Fruit fly (Drosophila melanogaster) whole organism, pupa: ENCODE results near the gene br.

Experiments used
- CG15710 ChIP-seq: fragments of 200-800 bp; sonication (Bioruptor generic); optimal IDR thresholded peaks from 2 replicates; lab custom pipeline; 2018; ENCODE audit warnings: missing biosample characterization, mild to moderate bottlenecking, missing genetic modification characterization, moderate library complexity
- CG17806 ChIP-seq: fragments of 200-800 bp; sonication (Bioruptor generic); optimal IDR thresholded peaks from 2 replicates; lab custom pipeline; 2018; ENCODE audit warnings: missing biosample characterization, mild to moderate bottlenecking, missing genetic modification characterization, moderate library complexity
- CG32121 ChIP-seq: fragments of 200-800 bp; sonication (Bioruptor generic); IDR thresholded peaks from 2 replicates; pipeline ENCODE4 v1.3.6; 2022; ENCODE audit warnings: missing biosample characterization, missing genetic modification characterization
- CG8301 ChIP-seq: fragments of 200-800 bp; sonication (Bioruptor generic); optimal IDR thresholded peaks from 2 replicates; lab custom pipeline; 2018; ENCODE audit warnings: missing biosample characterization, mild to moderate bottlenecking, missing genetic modification characterization
- CG9948 ChIP-seq: fragments of 200-800 bp; sonication (Bioruptor generic); optimal IDR thresholded peaks from 2 replicates; lab custom pipeline; 2018; ENCODE audit warnings: missing biosample characterization, mild to moderate bottlenecking, missing genetic modification characterization, moderate library complexity
- D1 ChIP-seq: fragments of 200-800 bp; sonication (Bioruptor generic); optimal IDR thresholded peaks from 2 replicates; lab custom pipeline; 2018; ENCODE audit warnings: missing biosample characterization, mild to moderate bottlenecking, missing genetic modification characterization, moderate library complexity
- Ets98B ChIP-seq: fragments of 200-800 bp; sonication (Bioruptor generic); IDR thresholded peaks from 2 replicates; pipeline ENCODE4 v1.3.6; 2022; ENCODE audit warnings: missing biosample characterization, missing genetic modification characterization
- Pif1A ChIP-seq: fragments of 200-800 bp; sonication (Bioruptor generic); optimal IDR thresholded peaks from 3 replicates; lab custom pipeline; 2016; ENCODE audit warnings: missing biosample characterization, missing genetic modification characterization
- Snoo ChIP-seq: fragments of 200-800 bp; sonication (Bioruptor generic); optimal IDR thresholded peaks from 3 replicates; lab custom pipeline; 2017; ENCODE audit warnings: missing biosample characterization, mild to moderate bottlenecking, missing genetic modification characterization, inconsistent platforms

The br gene

DNA sequence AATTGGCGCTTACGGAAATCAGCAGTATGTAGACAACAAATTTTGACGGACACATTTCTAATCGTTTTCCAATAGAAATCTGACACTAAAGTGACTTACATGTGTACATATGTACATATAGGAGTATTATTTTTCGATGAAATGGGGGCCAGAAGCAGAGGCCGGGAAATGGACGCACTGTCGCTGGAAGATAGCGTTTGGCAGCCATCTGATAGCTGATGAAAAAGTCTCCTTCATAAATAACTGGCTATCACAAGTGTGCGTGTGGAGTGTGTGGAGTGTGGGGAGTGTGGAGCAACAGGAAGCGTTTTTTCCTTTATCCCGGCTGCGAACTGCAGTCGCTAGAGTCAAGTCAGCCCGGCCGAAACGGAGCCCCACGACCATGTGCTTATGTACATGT, 135.2 kb downstream of the br start, which contains the start of gene CG3795:
CG3795 (minus strand) TSS at position 101 of the 400 bp plus-strand sequence.
- TF ChIP-seq Snoo (no peak), CG32121 (no peak), CG8301 (tag; lab: Kevin White, UChicago) (no peak), CG9948 (tag; lab: Kevin White, UChicago) (no peak), Ets98B (GFP tag; lab: Robert Waterston, UW) (no peak), CG15710 (tag; lab: Kevin White, UChicago) (no peak), D1 (no peak), Pif1A (GFP tag; lab: Kevin White, UChicago) (no peak), CG17806 (tag; lab: Kevin White, UChicago) (no peak)
- TF ChIP-seq, all 21 proteins: peak for 0
